Worm (Caenorhabditis elegans) whole organism, L4 larva: ENCODE measurements around the gene rabr-4.

ENCODE experiments used
- D1046.2 ChIP-seq: fragments of 200-800 bp; sonication (Bioruptor generic); IDR thresholded peaks from 2 replicates; pipeline ENCODE4 v1.3.6; 2022; ENCODE audit warnings: missing genetic modification characterization, missing compliant biosample characterization
- Y48G9A.11 ChIP-seq: fragments of 200-800 bp; sonication (Bioruptor generic); IDR thresholded peaks from 2 replicates; pipeline ENCODE4 v1.3.6; 2022; ENCODE audit warnings: missing genetic modification reagents, missing genetic modification characterization, missing compliant biosample characterization
- ama-1 ChIP-seq: fragments of 150-350 bp; optimal IDR thresholded peaks from 2 replicates; lab custom pipeline; 2014; ENCODE audit warnings: inconsistent platforms, mixed read lengths
- arid-1 ChIP-seq: fragments of 200-800 bp; sonication (Bioruptor generic); conservative IDR thresholded peaks from 2 replicates; pipeline ENCODE4 v1.3.6; 2022; ENCODE audit warnings: missing genetic modification reagents, missing genetic modification characterization, missing compliant biosample characterization
- ceh-44 ChIP-seq: fragments of 200-800 bp; sonication (Bioruptor generic); IDR thresholded peaks from 2 replicates; pipeline ENCODE4 v1.3.6; 2022; ENCODE audit warnings: missing genetic modification reagents, missing genetic modification characterization, missing compliant biosample characterization
- ces-1 ChIP-seq: fragments of 150-350 bp; sonication (generic microtip); optimal IDR thresholded peaks from 4 replicates; lab custom pipeline; 2014; ENCODE audit warnings: missing biosample characterization, missing genetic modification reagents, missing genetic modification characterization
- fkh-10 ChIP-seq: fragments of 150-350 bp; optimal IDR thresholded peaks from 2 replicates; lab custom pipeline; 2014; ENCODE audit warnings: missing biosample characterization, missing genetic modification reagents, missing genetic modification characterization
- jun-1 ChIP-seq: fragments of 150-350 bp; optimal IDR thresholded peaks from 2 replicates; lab custom pipeline; 2014; ENCODE audit warnings: missing biosample characterization, missing genetic modification reagents, missing genetic modification characterization
- lin-39 ChIP-seq: fragments of 150-350 bp; optimal IDR thresholded peaks from 2 replicates; lab custom pipeline; 2014; ENCODE audit warnings: missing biosample characterization, missing genetic modification reagents, missing genetic modification characterization
- nhr-10 ChIP-seq: fragments of 150-350 bp; optimal IDR thresholded peaks from 2 replicates; lab custom pipeline; 2014; ENCODE audit warnings: missing biosample characterization, missing genetic modification characterization
- nhr-25 ChIP-seq: sonication (generic microtip); optimal IDR thresholded peaks from 2 replicates; lab custom pipeline; 2017; ENCODE audit warnings: missing genetic modification characterization, mild to moderate bottlenecking, missing compliant biosample characterization, antibody characterized with exemption, moderate library complexity, borderline replicate concordance; ENCODE audit not compliant: insufficient read depth
- nhr-28 ChIP-seq: fragments of 150-350 bp; optimal IDR thresholded peaks from 2 replicates; lab custom pipeline; 2014; ENCODE audit warnings: missing biosample characterization, missing genetic modification characterization

DNA sequence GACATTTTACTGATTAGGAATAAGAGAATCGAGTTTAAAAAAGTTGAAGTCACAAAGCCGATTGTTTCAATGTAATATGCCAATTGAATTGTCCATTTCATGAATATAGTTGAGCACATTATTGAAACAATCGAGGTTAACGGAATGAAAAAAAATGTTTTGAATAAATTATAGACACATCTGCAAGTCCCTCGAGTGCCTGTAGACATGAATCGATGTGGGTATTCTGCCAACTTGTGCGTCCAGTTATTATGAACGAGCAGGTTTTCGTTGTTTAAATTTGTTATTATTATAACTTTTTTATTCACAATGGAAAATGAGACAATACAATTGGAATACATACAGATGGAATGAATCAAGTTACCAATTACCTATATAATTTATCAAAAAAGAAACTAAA lies 36.3 kb upstream of the rabr-4 start, which contains the start of gene str-99:
- no peak for TF ChIP-seq jun-1
- TF ChIP-seq fkh-10 (GFP tag; lab: Kevin White, UChicago): no peak
- TF ChIP-seq nhr-28 (tag; lab: Kevin White, UChicago): no peak
- TF ChIP-seq ama-1 (lab: Kevin White, UChicago): no peak
- no peak for TF ChIP-seq lin-39
- TF ChIP-seq nhr-25 (tag; lab: Kevin White, UChicago): no peak
- TF ChIP-seq nhr-10 (tag; lab: Kevin White, UChicago): no peak
- TF ChIP-seq Y48G9A.11 (GFP tag; lab: Robert Waterston, UW): no peak
- TF ChIP-seq D1046.2 (GFP tag; lab: Robert Waterston, UW): no peak
- TF ChIP-seq arid-1 (GFP tag; lab: Robert Waterston, UW): no peak
- no peak for TF ChIP-seq ceh-44 (GFP tag; lab: Robert Waterston, UW)
- no peak for TF ChIP-seq ces-1 (GFP tag; lab: Kevin White, UChicago)
